Fruit fly (Drosophila melanogaster): Measurements from ENCODE around the gene Clp.

The Clp gene

dm6 chr2L:845341-846004, 25.7 kb downstream of the Clp start (continued):
- TF ChIP-seq CG18011 (GFP tag; optimal IDR thresholded peaks at IDR 0.05) = peak; percentile 68
- TF ChIP-seq D19A (tag; optimal IDR thresholded peaks at IDR 0.05) = peak; percentile 72
- peak; percentile 71; the same call in 2 of the 3 replicates for TF ChIP-seq z (GFP tag; IDR thresholded peaks at IDR 0.05)
- peak; percentile 62 for TF ChIP-seq Max (GFP tag; optimal IDR thresholded peaks at IDR 0.05)
- TF ChIP-seq tap (tag; optimal IDR thresholded peaks at IDR 0.05) = peak; percentile 88
- TF ChIP-seq HmgZ (tag; optimal IDR thresholded peaks at IDR 0.05) = peak; percentile 83
- TF ChIP-seq pzg (GFP tag; optimal IDR thresholded peaks at IDR 0.05) = peak; percentile 6
- peak; percentile 75 for TF ChIP-seq Oaz (GFP tag; IDR thresholded peaks at IDR 0.05)
- TF ChIP-seq caup (GFP tag; optimal IDR thresholded peaks at IDR 0.05; ENCODE audit: severe bottlenecking) = peak; percentile 82
- TF ChIP-seq Blimp-1 (GFP tag; optimal IDR thresholded peaks at IDR 0.05) = peak; percentile 86
- TF ChIP-seq CG3838 (GFP tag; optimal IDR thresholded peaks at IDR 0.05) = peak; percentile 50
- no peak for TF ChIP-seq Tbp (GFP tag; optimal IDR thresholded peaks at IDR 0.05)
- TF ChIP-seq lola (GFP tag; optimal IDR thresholded peaks at IDR 0.05) = peak in 1 of 3 experiments; percentile 32
- TF ChIP-seq CG13296 (GFP tag; optimal IDR thresholded peaks at IDR 0.05) = peak; percentile 82
- TF ChIP-seq gsb-n (tag; optimal IDR thresholded peaks at IDR 0.05) = peak; percentile 64
- TF ChIP-seq HLH54F (GFP tag; optimal IDR thresholded peaks at IDR 0.05) = peak; percentile 82
- TF ChIP-seq CG4282 (GFP tag; optimal IDR thresholded peaks at IDR 0.05) = peak; percentile 21
- TF ChIP-seq chif (GFP tag; optimal IDR thresholded peaks at IDR 0.05) = peak; percentile 85 to 87
- TF ChIP-seq tna (GFP tag; IDR thresholded peaks at IDR 0.05; ENCODE audit: partially characterized antibody) = no peak
- peak; percentile 22 to 50 for TF ChIP-seq Trl (optimal IDR thresholded peaks at IDR 0.05)
- TF ChIP-seq Trl (GFP tag; optimal IDR thresholded peaks at IDR 0.05) = peak; percentile 86
- peak; percentile 80 for TF ChIP-seq CG6272 (GFP tag; IDR thresholded peaks at IDR 0.05)
- peak; percentile 41 for TF ChIP-seq CG12299 (tag; optimal IDR thresholded peaks at IDR 0.05)
- TF ChIP-seq CG31441 (GFP tag; IDR thresholded peaks at IDR 0.05) = peak; percentile 78
- TF ChIP-seq Rx (GFP tag; IDR thresholded peaks at IDR 0.05) = peak; percentile 88
- TF ChIP-seq CG1603 (tag; optimal IDR thresholded peaks at IDR 0.05) = peak; percentile 94
- TF ChIP-seq Adf1 (GFP tag; IDR thresholded peaks at IDR 0.05) = peak; percentile 67
- TF ChIP-seq ttk (GFP tag; IDR thresholded peaks at IDR 0.05) = peak; percentile 86
- no peak for TF ChIP-seq stwl (tag; optimal IDR thresholded peaks at IDR 0.05)
- 0 out of 2 replicates have a peak, but pooled peaks have one; percentile 12 for TF ChIP-seq CG8765 (GFP tag; IDR thresholded peaks at IDR 0.05)
- peak; percentile 65; the same call in 2 of the 3 replicates for TF ChIP-seq CG2199 (GFP tag; IDR thresholded peaks at IDR 0.05)
- peak; percentile 82 for TF ChIP-seq esg (GFP tag; conservative IDR thresholded peaks at IDR 0.05)
- TF ChIP-seq CG7928 (GFP tag; optimal IDR thresholded peaks at IDR 0.05) = peak; percentile 52
- peak; percentile 86 for TF ChIP-seq CG2875 (GFP tag; optimal IDR thresholded peaks at IDR 0.05)
- peak; percentile 59 for TF ChIP-seq CG13775 (GFP tag; optimal IDR thresholded peaks at IDR 0.05)
- TF ChIP-seq CG12942 (GFP tag; optimal IDR thresholded peaks at IDR 0.05) = peak; percentile 78
- TF ChIP-seq CG4424 (GFP tag; optimal IDR thresholded peaks at IDR 0.05) = peak; percentile 78
- TF ChIP-seq CG17568 (GFP tag; optimal IDR thresholded peaks at IDR 0.05) = peak; percentile 84
- TF ChIP-seq inv (GFP tag; IDR thresholded peaks at IDR 0.05; ENCODE audit: partially characterized antibody) = no peak
- TF ChIP-seq trh (GFP tag; optimal IDR thresholded peaks at IDR 0.05) = peak; percentile 51
- TF ChIP-seq CG4404 (GFP tag; IDR thresholded peaks at IDR 0.05) = peak; percentile 64
- peak; percentile 76 for TF ChIP-seq CG31365 (tag; optimal IDR thresholded peaks at IDR 0.05)
- TF ChIP-seq her (GFP tag; optimal IDR thresholded peaks at IDR 0.05) = peak; percentile 87
- TF ChIP-seq YL-1 (GFP tag; optimal IDR thresholded peaks at IDR 0.05) = peak; percentile 62
- TF ChIP-seq Mes4 (GFP tag; optimal IDR thresholded peaks at IDR 0.05) = peak; percentile 77
- peak; percentile 68 for TF ChIP-seq CG10321 (GFP tag; IDR thresholded peaks at IDR 0.05)
- TF ChIP-seq stc (GFP tag; IDR thresholded peaks at IDR 0.05) = peak; percentile 88
- peak; percentile 53; the same call in 1 of the 2 replicates for TF ChIP-seq CG10959 (GFP tag; IDR thresholded peaks at IDR 0.05)
- no peak for TF ChIP-seq cg (GFP tag; optimal IDR thresholded peaks at IDR 0.05)
